Fruit fly (Drosophila melanogaster) S2 (cell line): Measurements from ENCODE around the gene CG12104.

Experiments
- CG8478 ChIP-seq: fragments of >200 bp; optimal IDR thresholded peaks from 2 replicates; lab custom pipeline; 2018
- CTCF ChIP-seq, 2 experiments: fragments of >200 bp; optimal IDR thresholded peaks; 2 replicates each; lab custom pipeline; 2018

DNA sequence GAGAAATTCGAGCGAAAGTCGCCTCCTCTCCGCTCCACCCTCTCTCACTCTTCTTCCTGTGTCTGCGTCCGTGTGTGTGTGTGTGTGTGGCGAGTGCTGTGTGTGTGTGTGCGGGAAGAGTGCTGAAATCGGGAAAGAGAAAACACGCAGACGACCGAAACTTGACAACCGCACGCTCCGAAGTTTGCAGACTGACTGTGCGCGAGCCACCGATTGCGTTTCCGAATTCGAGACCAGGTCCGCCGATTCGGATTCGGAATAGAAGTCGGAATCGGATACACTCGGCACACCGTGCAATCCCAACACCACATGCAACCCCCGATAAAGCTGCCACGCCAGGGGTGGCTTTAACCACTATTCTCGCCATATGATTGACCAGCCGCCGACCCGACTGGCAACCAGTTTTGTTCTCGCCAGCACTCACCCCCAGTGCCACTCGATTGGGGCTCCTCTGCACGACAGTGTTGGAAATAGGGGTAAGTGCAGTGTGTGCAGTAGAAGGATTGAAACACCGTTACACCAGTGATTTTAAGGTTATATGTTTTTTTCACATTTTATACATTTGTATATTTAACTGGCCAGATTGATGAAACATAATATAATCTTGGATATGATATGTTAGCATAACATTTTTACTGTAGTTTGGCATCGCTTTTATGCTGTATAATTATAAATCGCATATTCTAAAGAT lies 25.8 kb upstream of the CG12104 start, which contains the start of gene CG13928:
- TF ChIP-seq CTCF (optimal IDR thresholded peaks at IDR 0.05; lab: Kevin White, UChicago) (no peak), CG8478 (lab: Kevin White, UChicago) (no peak)
